Worm (Caenorhabditis elegans) whole organism, late embryonic: Measurements from ENCODE around the gene F26H11.8.

Experiments
- C38D4.7 ChIP-seq: fragments of 200-800 bp; sonication (Bioruptor generic); optimal IDR thresholded peaks from 2 replicates; lab custom pipeline; 2018; ENCODE audit warnings: mild to moderate bottlenecking, missing genetic modification characterization, moderate library complexity, missing compliant biosample characterization
- F13H6.1 ChIP-seq: sonication (generic microtip); optimal IDR thresholded peaks from 2 replicates; lab custom pipeline; 2016; ENCODE audit warnings: missing genetic modification characterization, missing compliant biosample characterization
- K09A11.1 ChIP-seq: sonication (generic microtip); optimal IDR thresholded peaks from 2 replicates; lab custom pipeline; 2017; ENCODE audit warnings: antibody characterized with exemption, mild to moderate bottlenecking, missing genetic modification characterization, missing compliant biosample characterization; ENCODE audit not compliant: insufficient read depth
- T23F11.4 ChIP-seq: fragments of 200-800 bp; sonication (Bioruptor generic); optimal IDR thresholded peaks from 2 replicates; lab custom pipeline; 2018; ENCODE audit warnings: mild to moderate bottlenecking, missing genetic modification characterization, missing compliant biosample characterization
- Y22D7AL.16 ChIP-seq: sonication (generic microtip); optimal IDR thresholded peaks from 2 replicates; lab custom pipeline; 2016; ENCODE audit warnings: missing genetic modification characterization, missing compliant biosample characterization
- ceh-14 ChIP-seq: sonication (generic microtip); optimal IDR thresholded peaks from 2 replicates; lab custom pipeline; 2016; ENCODE audit warnings: missing genotype, missing genetic modification characterization, missing compliant biosample characterization
- ceh-18 ChIP-seq: sonication (generic microtip); optimal IDR thresholded peaks from 2 replicates; lab custom pipeline; 2016; ENCODE audit warnings: missing genetic modification characterization, missing compliant biosample characterization
- ceh-19 ChIP-seq: fragments of 200-800 bp; sonication (Bioruptor generic); optimal IDR thresholded peaks from 2 replicates; lab custom pipeline; 2018; ENCODE audit warnings: mild to moderate bottlenecking, missing genetic modification characterization, missing compliant biosample characterization
- ceh-2 ChIP-seq: sonication (generic microtip); optimal IDR thresholded peaks from 2 replicates; lab custom pipeline; 2016; ENCODE audit warnings: missing genotype, missing genetic modification characterization, missing compliant biosample characterization
- ceh-22 ChIP-seq: sonication (generic microtip); optimal IDR thresholded peaks from 2 replicates; lab custom pipeline; 2017; ENCODE audit warnings: missing biosample characterization, missing genetic modification characterization
- ceh-24 ChIP-seq: sonication (generic microtip); optimal IDR thresholded peaks from 2 replicates; lab custom pipeline; 2016; ENCODE audit warnings: mild to moderate bottlenecking, missing genetic modification characterization, missing compliant biosample characterization
- ceh-30 ChIP-seq: fragments of 150-350 bp; optimal IDR thresholded peaks from 2 replicates; lab custom pipeline; 2014; ENCODE audit warnings: missing biosample characterization, missing genetic modification characterization
- ceh-31 ChIP-seq: sonication (generic microtip); optimal IDR thresholded peaks from 2 replicates; lab custom pipeline; 2016; ENCODE audit warnings: missing genetic modification characterization, missing compliant biosample characterization
- ceh-34 ChIP-seq: sonication (generic microtip); optimal IDR thresholded peaks from 2 replicates; lab custom pipeline; 2016; ENCODE audit warnings: mild to moderate bottlenecking, missing genetic modification characterization, missing compliant biosample characterization
- ceh-45 ChIP-seq: fragments of 200-800 bp; sonication (Bioruptor generic); IDR thresholded peaks from 2 replicates; pipeline ENCODE4 v1.3.6; 2022; ENCODE audit warnings: missing genetic modification reagents, missing genetic modification characterization, missing compliant biosample characterization
- ceh-48 ChIP-seq: sonication (generic microtip); optimal IDR thresholded peaks from 2 replicates; lab custom pipeline; 2016; ENCODE audit warnings: missing genetic modification characterization, inconsistent platforms, missing compliant biosample characterization
- ceh-6 ChIP-seq: fragments of 200-800 bp; sonication (Bioruptor generic); optimal IDR thresholded peaks from 2 replicates; lab custom pipeline; 2018; ENCODE audit warnings: mild to moderate bottlenecking, missing genetic modification characterization, missing compliant biosample characterization
- che-1 ChIP-seq: sonication (generic microtip); optimal IDR thresholded peaks from 2 replicates; lab custom pipeline; 2016; ENCODE audit warnings: mild to moderate bottlenecking, missing genetic modification characterization, missing compliant biosample characterization
- dmd-4 ChIP-seq: sonication (generic microtip); optimal IDR thresholded peaks from 2 replicates; lab custom pipeline; 2016; ENCODE audit warnings: borderline replicate concordance, missing genetic modification characterization, missing compliant biosample characterization
- elt-4 ChIP-seq: sonication (generic microtip); optimal IDR thresholded peaks from 2 replicates; lab custom pipeline; 2016; ENCODE audit warnings: missing genetic modification characterization, missing compliant biosample characterization
- eyg-1 ChIP-seq: sonication (generic microtip); optimal IDR thresholded peaks from 2 replicates; lab custom pipeline; 2016; ENCODE audit warnings: missing genotype, missing genetic modification characterization, missing compliant biosample characterization
- fax-1 ChIP-seq: sonication (generic microtip); optimal IDR thresholded peaks from 2 replicates; lab custom pipeline; 2016; ENCODE audit warnings: missing genotype, missing genetic modification characterization, missing compliant biosample characterization
- fkh-6 ChIP-seq: sonication (generic microtip); optimal IDR thresholded peaks from 2 replicates; lab custom pipeline; 2016; ENCODE audit warnings: missing genetic modification characterization, missing compliant biosample characterization
- hlh-13 ChIP-seq: fragments of 200-800 bp; sonication (Bioruptor generic); optimal IDR thresholded peaks from 2 replicates; lab custom pipeline; 2018; ENCODE audit warnings: mild to moderate bottlenecking, missing genetic modification characterization, missing compliant biosample characterization
- hlh-15 ChIP-seq: sonication (generic microtip); optimal IDR thresholded peaks from 2 replicates; lab custom pipeline; 2016; ENCODE audit warnings: missing genetic modification characterization, missing compliant biosample characterization
- lin-11 ChIP-seq: fragments of 200-800 bp; sonication (Bioruptor generic); optimal IDR thresholded peaks from 2 replicates; lab custom pipeline; 2018; ENCODE audit warnings: mild to moderate bottlenecking, missing genetic modification characterization, missing compliant biosample characterization
- madf-2 ChIP-seq: sonication (generic microtip); optimal IDR thresholded peaks from 2 replicates; lab custom pipeline; 2017; ENCODE audit warnings: missing genetic modification characterization, missing compliant biosample characterization
- mec-3 ChIP-seq: sonication (generic microtip); optimal IDR thresholded peaks from 2 replicates; lab custom pipeline; 2016; ENCODE audit warnings: borderline replicate concordance, missing genetic modification characterization, missing compliant biosample characterization
- nhr-11 ChIP-seq: fragments of 150-350 bp; optimal IDR thresholded peaks from 2 replicates; lab custom pipeline; 2014; ENCODE audit warnings: missing biosample characterization, missing genetic modification characterization
- nhr-232 ChIP-seq: sonication (generic microtip); optimal IDR thresholded peaks from 2 replicates; lab custom pipeline; 2016; ENCODE audit warnings: missing genetic modification characterization, missing compliant biosample characterization
- pag-3 ChIP-seq: sonication (generic microtip); optimal IDR thresholded peaks from 2 replicates; lab custom pipeline; 2016; ENCODE audit warnings: missing compliant biosample characterization, missing genetic modification characterization, borderline replicate concordance
- pat-9 ChIP-seq: fragments of 200-800 bp; sonication (Bioruptor generic); optimal IDR thresholded peaks from 2 replicates; lab custom pipeline; 2018; ENCODE audit warnings: mild to moderate bottlenecking, missing genetic modification characterization, moderate library complexity, missing compliant biosample characterization
- pros-1 ChIP-seq: fragments of 150-350 bp; optimal IDR thresholded peaks from 2 replicates; lab custom pipeline; 2014; ENCODE audit warnings: missing biosample characterization, missing genetic modification reagents, missing genetic modification characterization
- sdc-2 ChIP-seq: sonication (generic microtip); optimal IDR thresholded peaks from 2 replicates; lab custom pipeline; 2016; ENCODE audit warnings: missing genotype, missing genetic modification characterization, missing compliant biosample characterization
- sox-2 ChIP-seq: fragments of 200-800 bp; sonication (Bioruptor generic); IDR thresholded peaks from 2 replicates; pipeline ENCODE4 v1.3.6; 2022; ENCODE audit warnings: missing genetic modification reagents, missing genetic modification characterization, missing compliant biosample characterization
- sox-4 ChIP-seq: sonication (generic microtip); optimal IDR thresholded peaks from 2 replicates; lab custom pipeline; 2017; ENCODE audit warnings: mild to moderate bottlenecking, missing genetic modification characterization, inconsistent platforms, missing compliant biosample characterization
- unc-3 ChIP-seq, 2 experiments: fragments of 200-800 bp in 1 of 2; sonication (Bioruptor generic) in 1 of 2; sonication (generic microtip) in 1 of 2; conservative IDR thresholded peaks in 1 of 2; optimal IDR thresholded peaks in 1 of 2; 2 replicates each; pipeline versions ENCODE4 v1.3.6 to Lab custom; 2016 to 2022; ENCODE audit warnings: missing compliant biosample characterization in 2 of 2, missing genetic modification characterization in 2 of 2, missing genetic modification reagents in 1 of 2
- unc-42 ChIP-seq: sonication (generic microtip); optimal IDR thresholded peaks from 2 replicates; lab custom pipeline; 2016; ENCODE audit warnings: missing genotype, missing genetic modification characterization, missing compliant biosample characterization
- unc-86 ChIP-seq: sonication (generic microtip); optimal IDR thresholded peaks from 2 replicates; lab custom pipeline; 2016; ENCODE audit warnings: missing genetic modification characterization, missing compliant biosample characterization

Gene F26H11.8

DNA sequence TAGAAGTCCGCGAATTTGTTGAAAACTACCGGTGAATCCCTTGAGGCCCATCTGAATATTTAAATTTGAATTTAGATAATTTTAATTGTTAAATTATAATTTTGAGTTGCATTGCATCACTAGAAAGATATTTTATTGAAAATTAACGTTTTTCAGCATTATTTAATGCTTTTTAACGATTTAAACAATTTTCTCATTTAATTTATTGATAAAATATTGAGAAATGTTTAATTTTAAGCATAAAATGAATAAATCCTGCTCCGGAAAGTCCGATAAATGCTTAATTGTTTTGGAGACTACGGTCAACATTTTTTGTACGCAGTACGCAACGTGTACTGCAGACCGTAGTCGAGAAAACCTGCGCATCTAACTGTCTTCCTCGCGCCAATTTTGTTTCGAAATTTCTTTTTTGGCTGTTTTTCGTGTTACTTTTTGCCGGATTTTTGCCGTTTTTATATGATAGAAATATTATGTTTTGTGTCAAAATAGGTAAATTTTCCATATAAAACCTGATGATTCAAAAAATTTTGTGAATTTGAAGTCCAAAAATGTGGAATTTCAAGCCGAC is 38.9 kb upstream of the F26H11.8 start, which contains the start of the genes Y54G11A.17, lin-7 and elof-1 (continued):
- TF ChIP-seq che-1 (tag; lab: Kevin White, UChicago) (no peak), unc-86 (tag; lab: Kevin White, UChicago) (no peak), pat-9 (tag; lab: Kevin White, UChicago) (no peak), hlh-13 (no peak), K09A11.1 (tag; lab: Kevin White, UChicago) (no peak), ceh-19 (GFP tag; lab: Kevin White, UChicago) (peak; percentile 18), eyg-1 (no peak), elt-4 (no peak), ceh-24 (no peak), ceh-31 (tag; lab: Kevin White, UChicago) (peak; percentile 88), hlh-15 (tag; lab: Kevin White, UChicago) (no peak), ceh-34 (no peak), F13H6.1 (no peak), ceh-48 (tag; lab: Kevin White, UChicago) (peak; percentile 60), C38D4.7 (no peak), madf-2 (tag; lab: Kevin White, UChicago) (peak; percentile 5), ceh-2 (tag; lab: Kevin White, UChicago) (peak; percentile 31), pag-3 (tag; lab: Kevin White, UChicago) (no peak), unc-3 (GFP tag; conservative IDR thresholded peaks at IDR 0.05; lab: Robert Waterston, UW) (no peak; the same call in 1 of the 2 replicates), unc-3 (tag; optimal IDR thresholded peaks at IDR 0.05; lab: Kevin White, UChicago) (no peak), ceh-14 (no peak), ceh-45 (no peak), sox-2 (GFP tag; lab: Robert Waterston, UW) (no peak), pros-1 (tag; lab: Kevin White, UChicago) (no peak), T23F11.4 (GFP tag; lab: Kevin White, UChicago) (no peak), nhr-232 (no peak), sox-4 (tag; lab: Kevin White, UChicago) (peak; percentile 32), nhr-11 (tag; lab: Kevin White, UChicago) (no peak), fkh-6 (tag; lab: Kevin White, UChicago) (no peak), unc-42 (tag; lab: Kevin White, UChicago) (peak; percentile 78), ceh-18 (tag; lab: Kevin White, UChicago) (peak; percentile 47), ceh-30 (tag; lab: Kevin White, UChicago) (no peak), fax-1 (tag; lab: Kevin White, UChicago) (no peak), dmd-4 (no peak), lin-11 (tag; lab: Kevin White, UChicago) (no peak), Y22D7AL.16 (tag; lab: Kevin White, UChicago) (peak; percentile 32)

DNA sequence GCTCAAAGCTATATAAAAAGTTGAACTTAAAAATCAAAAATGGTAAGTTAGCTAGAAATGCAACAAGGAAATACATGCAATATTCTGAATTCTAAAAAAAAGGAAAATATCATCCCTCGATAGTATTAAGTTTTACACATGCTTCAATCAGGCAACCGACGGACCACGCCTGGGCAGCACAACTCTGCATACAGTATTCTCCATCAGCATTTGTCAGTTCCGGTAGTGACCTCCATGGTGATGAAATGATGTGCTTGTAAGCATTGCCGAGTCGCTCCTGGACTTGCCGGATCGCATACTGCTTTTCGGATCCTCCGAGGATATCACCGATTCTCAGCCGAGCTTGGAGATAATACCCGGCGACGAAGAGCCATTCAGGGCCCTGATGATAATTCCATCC is 37.5 kb upstream of the F26H11.8 start:
- TF ChIP-seq pat-9 (tag; lab: Kevin White, UChicago) (no peak), unc-42 (tag; lab: Kevin White, UChicago) (no peak), ceh-14 (no peak), ceh-6 (GFP tag; lab: Kevin White, UChicago) (no peak), ceh-22 (no peak), mec-3 (tag; lab: Kevin White, UChicago) (no peak), hlh-13 (no peak), sox-2 (GFP tag; lab: Robert Waterston, UW) (no peak), elt-4 (no peak), ceh-34 (no peak), ceh-19 (GFP tag; lab: Kevin White, UChicago) (no peak), sdc-2 (tag; lab: Kevin White, UChicago) (no peak)
- TF ChIP-seq, all 69 proteins: peak for 0
